Fruit fly (Drosophila melanogaster) whole organism, prepupa: ENCODE data around the gene hh.

Experiments used
- Blimp-1 ChIP-seq: fragments of 200-800 bp; sonication (Bioruptor generic); optimal IDR thresholded peaks from 3 replicates; lab custom pipeline; 2017; ENCODE audit warnings: missing biosample characterization, missing genetic modification characterization, mild to moderate bottlenecking, moderate library complexity, missing genetic modification reagents
- CG10631 ChIP-seq: fragments of 200-800 bp; sonication (Bioruptor generic); optimal IDR thresholded peaks from 2 replicates; lab custom pipeline; 2016; ENCODE audit warnings: missing biosample characterization, missing genetic modification characterization
- CG10669 ChIP-seq: fragments of 200-800 bp; sonication (Bioruptor generic); optimal IDR thresholded peaks from 3 replicates; lab custom pipeline; 2018; ENCODE audit warnings: missing biosample characterization, mild to moderate bottlenecking, missing genetic modification characterization, moderate library complexity
- CG11294 ChIP-seq: fragments of 200-800 bp; sonication (Bioruptor generic); IDR thresholded peaks from 2 replicates; pipeline ENCODE4 v1.3.6; 2022; ENCODE audit warnings: missing biosample characterization, missing genetic modification characterization
- CG11762 ChIP-seq: fragments of 200-800 bp; sonication (Bioruptor generic); optimal IDR thresholded peaks from 3 replicates; lab custom pipeline; 2016; ENCODE audit warnings: missing biosample characterization, missing genetic modification characterization; ENCODE audit not compliant: insufficient read depth
- CG11902 ChIP-seq: fragments of 200-800 bp; sonication (Bioruptor generic); optimal IDR thresholded peaks from 3 replicates; lab custom pipeline; 2016; ENCODE audit warnings: missing biosample characterization, missing genetic modification characterization
- CG1621 ChIP-seq: fragments of 200-800 bp; sonication (Bioruptor generic); optimal IDR thresholded peaks from 3 replicates; lab custom pipeline; 2018; ENCODE audit warnings: missing biosample characterization, mild to moderate bottlenecking, missing genetic modification characterization
- CG16779 ChIP-seq: fragments of 200-800 bp; sonication (Bioruptor generic); optimal IDR thresholded peaks from 3 replicates; lab custom pipeline; 2017; ENCODE audit warnings: missing biosample characterization, mild to moderate bottlenecking, missing genetic modification characterization
- CG32006 ChIP-seq: fragments of 200-800 bp; sonication (Bioruptor generic); optimal IDR thresholded peaks from 3 replicates; lab custom pipeline; 2017; ENCODE audit warnings: missing biosample characterization, mild to moderate bottlenecking, missing genetic modification characterization
- CG34406 ChIP-seq: fragments of 200-800 bp; sonication (Bioruptor generic); optimal IDR thresholded peaks from 3 replicates; lab custom pipeline; 2016; ENCODE audit warnings: missing biosample characterization, missing genetic modification characterization
- CG3919 ChIP-seq: fragments of 200-800 bp; sonication (Bioruptor generic); optimal IDR thresholded peaks from 3 replicates; lab custom pipeline; 2016; ENCODE audit warnings: missing biosample characterization, missing genetic modification characterization
- CG4318 ChIP-seq: fragments of 200-800 bp; sonication (Bioruptor generic); optimal IDR thresholded peaks from 3 replicates; lab custom pipeline; 2017; ENCODE audit warnings: missing biosample characterization, mild to moderate bottlenecking, missing genetic modification characterization
- CG6163 ChIP-seq: fragments of 200-800 bp; sonication (Bioruptor generic); IDR thresholded peaks from 3 replicates; pipeline ENCODE4 v1.3.6; 2022; ENCODE audit warnings: missing biosample characterization, missing genetic modification characterization
- CG6276 ChIP-seq: fragments of 200-800 bp; sonication (Bioruptor generic); optimal IDR thresholded peaks from 2 replicates; lab custom pipeline; 2017; ENCODE audit warnings: missing biosample characterization, mild to moderate bottlenecking, missing genetic modification characterization
- CG6808 ChIP-seq: fragments of 200-800 bp; sonication (Bioruptor generic); optimal IDR thresholded peaks from 3 replicates; lab custom pipeline; 2017; ENCODE audit warnings: missing biosample characterization, missing genetic modification characterization, mild to moderate bottlenecking, moderate library complexity, missing genetic modification reagents
- CG7368 ChIP-seq: fragments of 200-800 bp; sonication (Bioruptor generic); optimal IDR thresholded peaks from 3 replicates; lab custom pipeline; 2016; ENCODE audit warnings: missing biosample characterization, missing genetic modification characterization
- CG8319 ChIP-seq: fragments of 200-800 bp; sonication (Bioruptor generic); optimal IDR thresholded peaks from 3 replicates; lab custom pipeline; 2016; ENCODE audit warnings: missing biosample characterization, missing genetic modification characterization
- CG9139 ChIP-seq: fragments of 200-800 bp; sonication (Bioruptor generic); optimal IDR thresholded peaks from 3 replicates; lab custom pipeline; 2017; ENCODE audit warnings: missing biosample characterization, mild to moderate bottlenecking, missing genetic modification characterization
- Eip78C ChIP-seq: fragments of 200-800 bp; sonication (Bioruptor generic); peaks from one replicate; lab custom pipeline; 2016; ENCODE audit warnings: missing biosample characterization, missing genetic modification characterization
- Eip93F ChIP-seq: fragments of 200-800 bp; sonication (Bioruptor generic); optimal IDR thresholded peaks from 2 replicates; lab custom pipeline; 2016; ENCODE audit warnings: missing biosample characterization, mild to moderate bottlenecking, missing genetic modification characterization
- Ets21C ChIP-seq: fragments of 200-800 bp; sonication (Bioruptor generic); optimal IDR thresholded peaks from 3 replicates; lab custom pipeline; 2016; ENCODE audit warnings: missing biosample characterization, missing genetic modification characterization
- Ets96B ChIP-seq: fragments of 200-800 bp; optimal IDR thresholded peaks from 2 replicates; lab custom pipeline; 2019; ENCODE audit warnings: missing biosample characterization, mild to moderate bottlenecking, missing genetic modification characterization, moderate library complexity
- Gug ChIP-seq: fragments of 200-800 bp; sonication (Bioruptor generic); IDR thresholded peaks from 2 replicates; pipeline ENCODE4 v1.3.6; 2022; ENCODE audit warnings: missing biosample characterization, missing genetic modification characterization
- Hr39 ChIP-seq: fragments of 200-800 bp; sonication (Bioruptor generic); optimal IDR thresholded peaks from 2 replicates; lab custom pipeline; 2016; ENCODE audit warnings: missing biosample characterization, missing genetic modification characterization
- Hr4 ChIP-seq: fragments of 200-800 bp; sonication (Bioruptor generic); optimal IDR thresholded peaks from 3 replicates; lab custom pipeline; 2016; ENCODE audit warnings: missing biosample characterization, missing genetic modification characterization
- Lpt ChIP-seq: fragments of 200-800 bp; sonication (Bioruptor generic); optimal IDR thresholded peaks from 3 replicates; lab custom pipeline; 2016; ENCODE audit warnings: missing biosample characterization, missing genetic modification characterization
- Met ChIP-seq: fragments of 200-800 bp; sonication (Bioruptor generic); optimal IDR thresholded peaks from 3 replicates; lab custom pipeline; 2016; ENCODE audit warnings: missing biosample characterization, missing genetic modification characterization
- OdsH ChIP-seq: fragments of 200-800 bp; sonication (Bioruptor generic); optimal IDR thresholded peaks from 3 replicates; lab custom pipeline; 2016; ENCODE audit warnings: missing biosample characterization, missing genetic modification characterization
- Smox ChIP-seq: fragments of 200-800 bp; sonication (Bioruptor generic); optimal IDR thresholded peaks from 3 replicates; lab custom pipeline; 2016; ENCODE audit warnings: missing biosample characterization, missing genetic modification characterization
- Sox102F ChIP-seq: fragments of 200-800 bp; sonication (Bioruptor generic); optimal IDR thresholded peaks from 2 replicates; lab custom pipeline; 2016; ENCODE audit warnings: missing biosample characterization, mild to moderate bottlenecking, missing genetic modification characterization
- Sox14 ChIP-seq: fragments of 200-800 bp; sonication (Bioruptor generic); optimal IDR thresholded peaks from 3 replicates; lab custom pipeline; 2016; ENCODE audit warnings: missing biosample characterization, missing genetic modification characterization
- Sox15 ChIP-seq: fragments of 200-800 bp; sonication (Bioruptor generic); optimal IDR thresholded peaks from 3 replicates; lab custom pipeline; 2016; ENCODE audit warnings: missing biosample characterization, missing genetic modification characterization
- acj6 ChIP-seq: fragments of 200-800 bp; sonication (Bioruptor generic); optimal IDR thresholded peaks from 3 replicates; lab custom pipeline; 2016; ENCODE audit warnings: missing biosample characterization, missing genetic modification characterization
- cyc ChIP-seq: fragments of 200-800 bp; sonication (Bioruptor generic); optimal IDR thresholded peaks from 3 replicates; lab custom pipeline; 2016; ENCODE audit warnings: missing biosample characterization, missing genetic modification characterization
- dac ChIP-seq: fragments of 200-800 bp; sonication (Bioruptor generic); optimal IDR thresholded peaks from 2 replicates; lab custom pipeline; 2017; ENCODE audit warnings: missing biosample characterization, mild to moderate bottlenecking, missing genetic modification characterization
- dsx ChIP-seq: fragments of 200-800 bp; optimal IDR thresholded peaks from 3 replicates; lab custom pipeline; 2019; ENCODE audit warnings: missing biosample characterization, mild to moderate bottlenecking, missing genetic modification characterization, moderate library complexity; ENCODE audit not compliant: poor library complexity, severe bottlenecking
- eg ChIP-seq: fragments of 200-800 bp; sonication (Bioruptor generic); IDR thresholded peaks from 3 replicates; pipeline ENCODE4 v1.3.6; 2022; ENCODE audit warnings: missing biosample characterization, missing genetic modification characterization
- fd59A ChIP-seq: fragments of 200-800 bp; sonication (Bioruptor generic); optimal IDR thresholded peaks from 2 replicates; lab custom pipeline; 2017; ENCODE audit warnings: missing biosample characterization, mild to moderate bottlenecking, missing genetic modification characterization, missing genetic modification reagents
- fd85E ChIP-seq: fragments of 200-800 bp; sonication (Bioruptor generic); optimal IDR thresholded peaks from 3 replicates; lab custom pipeline; 2016; ENCODE audit warnings: missing biosample characterization, missing genetic modification characterization
- fkh ChIP-seq: fragments of 200-800 bp; sonication (Bioruptor generic); optimal IDR thresholded peaks from 3 replicates; lab custom pipeline; 2017; ENCODE audit warnings: missing biosample characterization, mild to moderate bottlenecking, missing genetic modification characterization, moderate library complexity
- lz ChIP-seq: fragments of 200-800 bp; sonication (Bioruptor generic); optimal IDR thresholded peaks from 3 replicates; lab custom pipeline; 2016; ENCODE audit warnings: missing biosample characterization, missing genetic modification characterization
- net ChIP-seq: fragments of 200-800 bp; sonication (Bioruptor generic); optimal IDR thresholded peaks from 3 replicates; lab custom pipeline; 2016; ENCODE audit warnings: missing biosample characterization, missing genetic modification characterization
- salr ChIP-seq, 2 experiments: fragments of 200-800 bp; sonication (Bioruptor generic); optimal IDR thresholded peaks; 3 replicates each; lab custom pipeline; 2016 to 2018; ENCODE audit warnings: missing biosample characterization in 2 of 2, missing genetic modification characterization in 2 of 2, mild to moderate bottlenecking in 1 of 2
- spab ChIP-seq: fragments of 200-800 bp; sonication (Bioruptor generic); optimal IDR thresholded peaks from 2 replicates; lab custom pipeline; 2017; ENCODE audit warnings: missing biosample characterization, mild to moderate bottlenecking, missing genetic modification characterization, missing genetic modification reagents
- svp ChIP-seq: fragments of 200-800 bp; sonication (Bioruptor generic); peaks from one replicate; lab custom pipeline; 2016; ENCODE audit warnings: missing biosample characterization, missing genetic modification characterization
- topi ChIP-seq: fragments of 200-800 bp; sonication (Bioruptor generic); optimal IDR thresholded peaks from 3 replicates; lab custom pipeline; 2016; ENCODE audit warnings: missing biosample characterization, missing genetic modification characterization
- vri ChIP-seq: fragments of 200-800 bp; sonication (Bioruptor generic); optimal IDR thresholded peaks from 3 replicates; lab custom pipeline; 2016; ENCODE audit warnings: missing biosample characterization, mild to moderate bottlenecking, missing genetic modification characterization

The hh gene

DNA sequence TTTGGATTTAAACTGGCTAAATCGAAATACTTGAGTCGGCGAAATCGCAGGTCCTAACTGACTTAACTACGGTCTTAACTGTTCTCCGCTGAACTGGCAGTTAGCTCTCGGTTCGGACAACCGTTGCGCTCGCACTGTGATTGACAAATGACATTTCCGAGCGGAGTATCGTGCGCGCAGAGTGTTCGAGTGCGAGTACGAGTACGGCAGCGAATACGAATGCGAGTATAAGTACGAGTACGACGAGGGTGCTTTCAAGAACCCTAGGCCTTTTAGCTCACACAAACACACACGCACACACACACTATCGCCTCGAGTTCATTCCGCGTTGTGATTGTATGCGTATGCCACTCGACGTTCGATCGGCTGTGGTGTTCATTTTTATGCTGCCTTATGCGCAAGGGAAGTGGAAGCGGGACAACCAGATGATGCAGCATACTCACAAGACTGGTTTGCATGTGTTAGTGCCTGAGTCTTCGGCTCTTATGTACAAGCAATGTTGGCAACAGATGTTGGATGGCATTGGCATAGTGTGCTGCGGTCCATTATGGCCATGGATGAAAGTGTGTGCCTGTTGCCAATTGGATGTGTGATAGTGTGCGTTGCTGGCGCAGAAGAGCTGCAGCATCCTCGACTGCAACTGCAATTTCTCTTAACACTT, at the start of gene hh (continued):
- TF ChIP-seq cyc (GFP tag; lab: Kevin White, UChicago) (no peak), OdsH (no peak), Eip78C (GFP tag; lab: Kevin White, UChicago) (peak; percentile 59)

- TF ChIP-seq fd85E (GFP tag; lab: Kevin White, UChicago) (no peak), Hr39 (no peak), CG10631 (GFP tag; lab: Kevin White, UChicago) (no peak), salr (GFP tag; optimal IDR thresholded peaks at IDR 0.05; lab: Kevin White, UChicago) (no peak), Smox (GFP tag; lab: Kevin White, UChicago) (no peak), Blimp-1 (GFP tag; lab: Kevin White, UChicago) (no peak), lz (GFP tag; lab: Kevin White, UChicago) (peak; percentile 70), Eip78C (GFP tag; lab: Kevin White, UChicago) (peak; percentile 80), CG6163 (0 out of 3 replicates have a peak, but pooled peaks have one; percentile 20), eg (GFP tag; lab: Robert Waterston, UW) (peak; percentile 45; the same call in 2 of the 3 replicates), Sox15 (GFP tag; lab: Kevin White, UChicago) (no peak), net (GFP tag; lab: Kevin White, UChicago) (peak; percentile 5), CG11902 (GFP tag; lab: Kevin White, UChicago) (no peak), vri (GFP tag; lab: Kevin White, UChicago) (no peak), CG34406 (GFP tag; lab: Kevin White, UChicago) (no peak), Met (GFP tag; lab: Kevin White, UChicago) (peak; percentile 64), spab (GFP tag; lab: Kevin White, UChicago) (no peak), fd59A (GFP tag; lab: Kevin White, UChicago) (no peak), Hr4 (GFP tag; lab: Kevin White, UChicago) (no peak), Sox14 (GFP tag; lab: Kevin White, UChicago) (no peak), CG16779 (no peak), CG10669 (GFP tag; lab: Kevin White, UChicago) (peak; percentile 37), CG1621 (tag; lab: Kevin White, UChicago) (no peak), OdsH (peak; percentile 12), CG7368 (GFP tag; lab: Kevin White, UChicago) (peak; percentile 10), CG6276 (no peak), CG4318 (GFP tag; lab: Kevin White, UChicago) (no peak), CG8319 (GFP tag; lab: Kevin White, UChicago) (no peak), cyc (GFP tag; lab: Kevin White, UChicago) (peak; percentile 43), Ets96B (tag; lab: Kevin White, UChicago) (peak; percentile 32), Eip93F (GFP tag; lab: Kevin White, UChicago) (peak; percentile 57), Ets21C (GFP tag; lab: Kevin White, UChicago) (no peak), Lpt (GFP tag; lab: Kevin White, UChicago) (no peak), dsx (peak; percentile 15), dac (GFP tag; lab: Kevin White, UChicago) (no peak), CG11294 (no peak), CG3919 (GFP tag; lab: Kevin White, UChicago) (peak; percentile 62), acj6 (GFP tag; lab: Kevin White, UChicago) (peak; percentile 21), topi (peak; percentile 59), CG11762 (no peak), CG6808 (GFP tag; lab: Kevin White, UChicago) (no peak), fkh (GFP tag; lab: Kevin White, UChicago) (no peak), Gug (GFP tag; lab: Robert Waterston, UW) (no peak), Sox102F (GFP tag; lab: Kevin White, UChicago) (peak; percentile 44), CG9139 (GFP tag; lab: Kevin White, UChicago) (no peak), CG32006 (GFP tag; lab: Kevin White, UChicago) (peak; percentile 12), svp (GFP tag; lab: Kevin White, UChicago) (peak; percentile 88)
These were observed 49.5 kb upstream of the hh start for dm6 chr3R:23191108-23191771.
